Fruit fly (Drosophila melanogaster): ENCODE results near the gene CG17672.

The CG17672 gene

dm6 chr3L:13032085-13032914 is 3.5 kb downstream of the CG17672 start (continued):
- TF ChIP-seq Sox14 (GFP tag; optimal IDR thresholded peaks at IDR 0.05) (no peak), CG10631 (GFP tag; optimal IDR thresholded peaks at IDR 0.05) (peak; percentile 42), CG4318 (GFP tag; optimal IDR thresholded peaks at IDR 0.05) (no peak), topi (GFP tag; optimal IDR thresholded peaks at IDR 0.05) (peak; percentile 35), Gug (GFP tag; IDR thresholded peaks at IDR 0.05) (no peak), CG8319 (GFP tag; optimal IDR thresholded peaks at IDR 0.05) (no peak), Eip78C (GFP tag) (peak; percentile 54), esn (GFP tag; optimal IDR thresholded peaks at IDR 0.05) (peak; percentile 66), net (GFP tag; optimal IDR thresholded peaks at IDR 0.05) (no peak), CG9139 (GFP tag; optimal IDR thresholded peaks at IDR 0.05) (no peak), acj6 (GFP tag; optimal IDR thresholded peaks at IDR 0.05) (peak; percentile 41), CG32006 (GFP tag; optimal IDR thresholded peaks at IDR 0.05) (peak; percentile 59), Smox (GFP tag; optimal IDR thresholded peaks at IDR 0.05) (no peak), CG11902 (GFP tag; optimal IDR thresholded peaks at IDR 0.05) (no peak)

- TF ChIP-seq CG10631 (GFP tag; optimal IDR thresholded peaks at IDR 0.05), result peak; percentile 11
- TF ChIP-seq CG3032 (tag; optimal IDR thresholded peaks at IDR 0.05), result no peak
Observed at dm6 chr3L:13032915-13033282, 4.1 kb downstream of the CG17672 start.

- TF ChIP-seq Ets21C (GFP tag; optimal IDR thresholded peaks at IDR 0.05) (no peak), CG11902 (GFP tag; optimal IDR thresholded peaks at IDR 0.05) (no peak), fd59A (GFP tag; optimal IDR thresholded peaks at IDR 0.05) (no peak), CG1621 (tag; optimal IDR thresholded peaks at IDR 0.05) (no peak), Ets96B (tag; optimal IDR thresholded peaks at IDR 0.05) (no peak), CG3032 (tag; optimal IDR thresholded peaks at IDR 0.05) (no peak), Eip78C (GFP tag) (no peak), Hr39 (GFP tag; optimal IDR thresholded peaks at IDR 0.05) (no peak)
Observed at dm6 chr3L:13033361-13033760, 4.6 kb downstream of the CG17672 start.

DNA sequence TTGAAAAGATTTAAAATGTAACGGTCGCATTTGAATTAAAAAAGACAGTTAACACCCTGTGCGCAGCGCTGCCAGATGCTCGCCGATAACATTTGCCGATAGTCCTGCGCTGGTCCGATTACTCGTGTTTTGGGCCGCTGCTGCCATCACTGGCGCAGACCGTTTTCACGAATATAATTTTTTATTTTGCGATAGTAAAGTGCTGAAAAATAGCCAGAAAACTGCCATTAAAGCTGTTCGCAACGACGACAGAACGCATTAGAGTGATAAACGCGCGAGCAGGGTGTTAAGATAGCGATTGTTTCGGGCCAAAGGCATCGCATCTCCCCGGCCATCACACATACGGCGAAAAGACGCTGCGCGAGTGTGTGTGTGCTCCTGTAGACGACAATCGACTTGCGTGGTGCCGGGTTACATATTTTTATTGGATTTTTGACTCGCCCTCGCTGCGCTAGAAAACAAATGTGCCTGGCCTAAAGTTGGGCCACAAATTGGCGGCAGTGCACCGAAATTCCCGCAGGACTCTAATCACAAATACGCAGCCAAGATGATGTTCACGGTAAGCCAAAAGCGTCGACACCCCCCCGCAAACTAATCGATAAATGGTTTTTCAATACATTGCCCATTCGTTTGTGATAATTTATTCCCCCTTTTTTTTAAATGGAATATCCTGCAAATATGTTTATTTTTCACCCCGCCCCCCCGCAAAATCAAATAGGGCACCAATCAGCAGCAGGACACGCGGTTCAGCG is 8.1 kb downstream of the CG17672 start, which contains the start of gene Srrm1:
TSS of gene Srrm1 (plus strand) at position 116 of the 752 bp plus-strand sequence.
- TF ChIP-seq Hr39 (GFP tag; optimal IDR thresholded peaks at IDR 0.05) (peak; percentile 10), Sox15 (GFP tag; optimal IDR thresholded peaks at IDR 0.05) (no peak), CG11294 (GFP tag; IDR thresholded peaks at IDR 0.05) (no peak), Ets96B (tag; optimal IDR thresholded peaks at IDR 0.05) (no peak), CG31627 (GFP tag; optimal IDR thresholded peaks at IDR 0.05) (peak; percentile 40), Met (GFP tag; optimal IDR thresholded peaks at IDR 0.05) (peak; percentile 15), CG9139 (GFP tag; optimal IDR thresholded peaks at IDR 0.05) (no peak), spab (GFP tag; optimal IDR thresholded peaks at IDR 0.05) (no peak), CG4318 (GFP tag; optimal IDR thresholded peaks at IDR 0.05) (no peak), Sox14 (GFP tag; optimal IDR thresholded peaks at IDR 0.05) (no peak), dsx (GFP tag; optimal IDR thresholded peaks at IDR 0.05; ENCODE audit: poor library complexity, severe bottlenecking) (no peak), CG3032 (tag; optimal IDR thresholded peaks at IDR 0.05) (no peak), CG1621 (tag; optimal IDR thresholded peaks at IDR 0.05) (no peak), CG15336 (GFP tag; IDR thresholded peaks at IDR 0.05) (0 out of 2 replicates have a peak, but pooled peaks have one; percentile 13), svp (GFP tag) (peak; percentile 69), OdsH (GFP tag; optimal IDR thresholded peaks at IDR 0.05) (no peak), Ets21C (GFP tag; optimal IDR thresholded peaks at IDR 0.05) (no peak), CG6792 (GFP tag; optimal IDR thresholded peaks at IDR 0.05) (no peak), CG3919 (GFP tag; optimal IDR thresholded peaks at IDR 0.05) (peak; percentile 6), ss (GFP tag; optimal IDR thresholded peaks at IDR 0.05) (peak in 1 of 2 experiments; percentile 8), Hr38 (GFP tag; optimal IDR thresholded peaks at IDR 0.05) (no peak), CG6808 (GFP tag; optimal IDR thresholded peaks at IDR 0.05) (no peak), fd59A (GFP tag; optimal IDR thresholded peaks at IDR 0.05) (no peak), acj6 (GFP tag; optimal IDR thresholded peaks at IDR 0.05) (no peak), cyc (GFP tag; optimal IDR thresholded peaks at IDR 0.05) (peak; percentile 24), lz (GFP tag; optimal IDR thresholded peaks at IDR 0.05) (peak; percentile 49), Sox102F (GFP tag; optimal IDR thresholded peaks at IDR 0.05) (no peak), pdm3 (GFP tag; optimal IDR thresholded peaks at IDR 0.05) (no peak), Blimp-1 (GFP tag; optimal IDR thresholded peaks at IDR 0.05) (no peak), Eip78C (GFP tag) (peak; percentile 2), dac (GFP tag; optimal IDR thresholded peaks at IDR 0.05) (no peak), net (GFP tag; optimal IDR thresholded peaks at IDR 0.05) (no peak), Eip75B (GFP tag; optimal IDR thresholded peaks at IDR 0.05) (no peak)
